Worm (Caenorhabditis elegans): Measurements from ENCODE around the gene lin-56.

DNA sequence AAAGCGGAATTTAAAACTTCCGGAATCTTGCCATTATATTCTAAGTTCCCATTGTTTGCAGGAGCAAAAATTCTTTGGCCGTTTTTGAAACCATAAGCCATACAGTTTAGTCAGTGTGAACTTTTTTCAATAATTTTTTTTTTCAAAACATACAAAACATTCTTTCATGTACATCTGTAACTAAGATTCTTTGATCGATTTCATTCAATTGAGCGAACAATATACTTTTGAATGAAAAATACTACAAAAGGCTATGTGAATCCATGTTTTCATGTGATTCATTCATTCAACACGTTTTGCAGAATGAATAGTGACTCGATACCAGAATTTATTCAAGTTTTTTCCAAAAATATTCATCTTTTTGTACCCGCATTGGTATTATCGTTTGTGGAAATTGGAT is 36.9 kb downstream of the lin-56 start, which contains the start of gene ZK666.15:
- TF ChIP-seq lsy-2 (tag; optimal IDR thresholded peaks at IDR 0.05) (no peak), nhr-11 (tag; optimal IDR thresholded peaks at IDR 0.05) (no peak), nhr-77 (tag; optimal IDR thresholded peaks at IDR 0.05) (no peak), sma-9 (GFP tag; optimal IDR thresholded peaks at IDR 0.05) (no peak), sma-9 (tag; optimal IDR thresholded peaks at IDR 0.05) (no peak)

Data from whole organism, L2 larva.